Fruit fly (Drosophila melanogaster): ENCODE data around the gene pxb.

The pxb gene

DNA sequence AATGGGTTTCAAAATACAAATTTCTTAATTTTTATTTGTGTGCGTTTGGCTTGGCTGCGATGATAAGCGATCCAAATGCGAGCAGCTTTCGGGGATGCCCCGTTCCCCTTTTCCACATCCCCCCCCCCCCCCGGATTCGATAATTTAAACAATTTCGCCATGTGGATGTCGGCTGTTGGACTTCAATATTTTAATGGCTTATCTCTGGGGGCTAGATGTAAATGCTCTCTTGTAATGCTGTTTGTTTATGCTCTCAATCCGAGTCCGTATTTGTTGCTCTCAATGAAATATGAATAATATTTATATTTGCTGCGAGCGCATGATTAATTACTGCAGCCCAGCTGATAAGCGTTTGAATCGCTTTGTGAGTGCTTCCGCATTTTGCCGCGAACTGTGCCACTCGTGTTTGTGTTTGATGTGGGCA lies 11.6 kb downstream of the pxb start:
- no peak for TF ChIP-seq noc (tag; optimal IDR thresholded peaks at IDR 0.05)

DNA sequence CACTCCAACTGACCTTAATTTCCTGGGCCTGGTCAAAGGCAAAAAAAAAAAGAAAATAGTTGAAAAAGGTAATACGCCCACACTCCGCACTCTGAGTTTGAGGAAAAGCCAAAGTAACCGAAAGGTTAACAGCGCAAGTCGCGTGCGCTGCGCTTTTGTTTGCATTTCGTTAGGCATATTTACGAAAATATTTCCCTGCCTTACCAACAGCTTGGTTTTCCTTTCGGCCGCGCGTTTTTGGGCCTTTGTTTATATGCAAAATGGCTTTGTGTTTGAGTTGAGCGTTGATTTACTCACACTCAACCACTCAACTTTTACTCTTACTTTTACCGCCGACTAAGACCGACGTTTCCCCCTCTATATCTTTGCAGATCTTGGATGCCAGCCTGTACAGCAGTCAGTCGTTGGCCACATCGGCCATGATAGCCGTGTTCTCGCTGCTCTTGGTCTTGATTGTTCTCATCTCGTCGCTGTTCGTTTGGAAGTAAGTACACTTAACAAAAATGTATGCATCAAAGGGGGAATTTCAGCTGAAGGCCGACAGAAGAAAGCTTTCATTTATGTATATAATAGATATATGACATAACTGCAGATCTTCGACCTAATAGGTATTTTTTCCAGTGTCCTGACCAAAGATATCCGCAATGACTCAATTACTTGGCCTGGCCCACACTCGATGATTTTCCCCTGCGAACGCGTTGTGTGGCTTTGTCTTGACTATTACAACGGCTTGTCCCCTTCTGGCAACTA lies 13.0 kb downstream of the pxb start:
- no peak for TF ChIP-seq noc (tag; optimal IDR thresholded peaks at IDR 0.05)

DNA sequence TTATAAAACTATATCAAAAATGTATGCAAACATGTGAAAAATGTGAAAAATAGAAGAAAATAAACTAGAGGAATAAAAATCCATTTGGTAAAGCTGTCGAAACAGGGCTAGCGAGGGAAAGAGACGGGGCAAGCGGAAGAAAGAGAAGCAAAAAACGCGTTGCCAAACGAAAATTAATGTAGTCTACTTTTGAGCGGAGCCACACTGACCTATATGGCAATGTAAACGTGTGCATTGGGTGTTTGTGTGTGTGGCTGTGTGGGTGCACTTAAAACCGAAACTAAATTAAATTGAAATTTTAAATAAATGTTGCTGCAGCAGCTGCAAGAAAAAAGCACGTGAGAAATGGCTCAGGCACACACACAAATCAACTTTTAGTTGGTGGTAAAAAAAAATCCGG lies 14.0 kb downstream of the pxb start:
- no peak for TF ChIP-seq noc (tag; optimal IDR thresholded peaks at IDR 0.05)

dm6 chr3R:15680666-15681065 lies 14.7 kb downstream of the pxb start:
- TF ChIP-seq noc (tag; optimal IDR thresholded peaks at IDR 0.05): no peak

dm6 chr3R:15688441-15688840 lies 22.5 kb downstream of the pxb start:
- TF ChIP-seq noc (tag; optimal IDR thresholded peaks at IDR 0.05): no peak

- no peak for TF ChIP-seq noc (tag; optimal IDR thresholded peaks at IDR 0.05)
Observed at dm6 chr3R:15692786-15693185, 26.8 kb downstream of the pxb start, which contains the start of gene CG31446. Gene CG31446, plus strand, starts transcription at chr3R:15693086.

DNA sequence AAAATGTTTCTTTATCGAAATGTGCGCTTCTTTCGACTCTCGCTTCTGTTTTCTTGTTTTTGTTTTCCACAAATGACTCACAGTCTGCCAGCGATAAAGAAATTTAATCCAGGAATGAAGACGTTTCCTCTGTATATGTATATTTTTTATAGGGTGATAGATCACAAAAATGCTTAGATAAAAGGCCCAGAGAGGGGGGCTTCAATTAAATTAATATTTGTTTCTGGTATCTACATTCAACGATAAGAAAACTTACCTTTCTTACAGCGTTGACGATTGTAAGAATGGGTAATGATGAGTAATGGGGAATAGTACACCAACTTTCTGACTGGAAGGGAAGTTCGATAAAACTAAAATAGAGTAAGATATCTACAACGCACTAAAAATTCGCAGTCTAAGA lies 28.3 kb downstream of the pxb start:
- no peak for TF ChIP-seq noc (tag; optimal IDR thresholded peaks at IDR 0.05)

- TF ChIP-seq noc (tag; optimal IDR thresholded peaks at IDR 0.05): no peak
Observed at dm6 chr3R:15694941-15695340, 29.0 kb downstream of the pxb start, which contains the start of gene CG5399. Gene CG5399, plus strand, starts transcription at chr3R:15695241.

DNA sequence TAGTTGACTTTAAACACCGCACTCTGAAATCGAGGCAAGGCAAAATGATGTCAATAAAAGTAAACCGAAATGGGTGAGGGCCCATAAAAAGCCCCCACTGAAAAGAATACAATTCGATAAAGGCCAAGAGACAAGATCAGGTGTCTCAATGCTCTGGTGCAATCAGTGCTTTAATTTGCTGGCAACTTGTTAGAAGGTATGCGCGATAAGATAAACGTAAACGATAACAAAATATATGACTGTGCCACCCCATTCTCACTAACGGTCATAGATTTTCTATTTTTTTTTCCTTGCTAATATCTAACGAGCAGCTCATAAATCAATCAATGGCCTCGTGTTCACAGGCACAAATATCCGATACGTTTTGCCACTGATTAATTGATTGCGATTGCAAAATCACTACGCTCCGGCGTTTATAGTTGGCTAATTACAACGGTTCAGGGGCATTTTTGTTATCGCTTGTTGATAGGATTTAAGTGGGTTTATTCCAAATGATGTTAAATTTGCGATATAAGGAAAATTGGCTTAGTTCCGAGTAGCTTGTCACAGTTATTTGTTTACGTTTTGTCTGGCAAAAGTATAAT lies 30.6 kb downstream of the pxb start:
- TF ChIP-seq noc (tag; optimal IDR thresholded peaks at IDR 0.05): peak; percentile 34

- TF ChIP-seq noc (tag; optimal IDR thresholded peaks at IDR 0.05): no peak
Observed at dm6 chr3R:15700801-15701200, 34.8 kb downstream of the pxb start.

- no peak for TF ChIP-seq noc (tag; optimal IDR thresholded peaks at IDR 0.05)
Observed at dm6 chr3R:15704376-15704775, 38.4 kb downstream of the pxb start, which contains the start of gene CG5404. Gene CG5404, plus strand, starts transcription at chr3R:15704676.

- no peak for TF ChIP-seq noc (tag; optimal IDR thresholded peaks at IDR 0.05)
Observed at dm6 chr3R:15716485-15716884, 50.5 kb downstream of the pxb start, which contains the start of gene CG31294. Gene CG31294, minus strand, starts transcription at chr3R:15716585.

dm6 chr3R:15730629-15731028 lies 64.6 kb downstream of the pxb start:
- TF ChIP-seq noc (tag; optimal IDR thresholded peaks at IDR 0.05): no peak

- TF ChIP-seq noc (tag; optimal IDR thresholded peaks at IDR 0.05): no peak
Observed at dm6 chr3R:15731446-15731845, 65.5 kb downstream of the pxb start, which contains the start of gene CG34274. Gene CG34274, plus strand, starts transcription at chr3R:15731746.

Measured in whole organism, larva.